Worm (Caenorhabditis elegans): ENCODE results near the gene brap-2.

ce11 chrII:5412467-5412866, 19.5 kb upstream of the brap-2 start, which contains the start of the genes EEED8.13 and EEED8.18:
- TF ChIP-seq ztf-11 (tag; optimal IDR thresholded peaks at IDR 0.05) (no peak), unc-62 (GFP tag; optimal IDR thresholded peaks at IDR 0.05) (no peak), elt-2 (tag; optimal IDR thresholded peaks at IDR 0.05) (no peak), elt-3 (tag; optimal IDR thresholded peaks at IDR 0.05) (no peak), nhr-76 (tag; optimal IDR thresholded peaks at IDR 0.05) (no peak), unc-39 (tag; optimal IDR thresholded peaks at IDR 0.05) (no peak), mdl-1 (tag; optimal IDR thresholded peaks at IDR 0.05) (no peak), tbx-2 (tag; optimal IDR thresholded peaks at IDR 0.05) (no peak), snpc-4 (tag; optimal IDR thresholded peaks at IDR 0.05) (no peak), pha-4 (tag; optimal IDR thresholded peaks at IDR 0.05) (no peak), ztf-4 (tag; optimal IDR thresholded peaks at IDR 0.05) (no peak)

Data from whole organism, L3 larva.